Fruit fly (Drosophila melanogaster): ENCODE results near the gene Reps.

Reps gene

DNA sequence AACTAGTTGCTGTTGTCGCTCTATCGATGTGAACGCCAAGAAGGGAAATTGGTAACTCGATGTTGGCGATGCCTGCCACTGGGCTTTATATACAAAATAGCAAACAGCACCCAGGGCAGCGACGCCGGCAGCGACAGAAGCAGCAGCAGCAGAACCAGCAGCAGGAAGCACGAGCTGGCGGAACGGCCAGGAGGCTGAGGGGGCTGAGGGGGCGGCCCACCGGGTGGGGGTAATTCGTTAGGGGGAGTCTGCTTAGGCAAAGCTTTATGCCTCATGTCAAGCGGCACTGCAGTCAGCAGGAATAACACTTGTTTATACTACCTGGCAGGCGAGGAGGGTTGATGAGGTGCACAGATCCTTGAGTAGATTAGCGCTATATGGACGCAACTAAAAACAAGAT is 25.1 kb downstream of the Reps start, which contains the start of gene AstC (continued):
- TF ChIP-seq gsb (GFP tag; IDR thresholded peaks at IDR 0.05): no peak
- no peak for TF ChIP-seq cg (GFP tag; optimal IDR thresholded peaks at IDR 0.05)
- no peak for TF ChIP-seq Med (GFP tag)
- TF ChIP-seq H15 (GFP tag; IDR thresholded peaks at IDR 0.05): 0 out of 3 replicates have a peak, but pooled peaks have one; percentile 24
- TF ChIP-seq Meics (GFP tag; optimal IDR thresholded peaks at IDR 0.05): no peak
- no peak for TF ChIP-seq CG11398 (GFP tag; optimal IDR thresholded peaks at IDR 0.05)
- TF ChIP-seq jigr1 (GFP tag; IDR thresholded peaks at IDR 0.05): 0 out of 3 replicates have a peak, but pooled peaks have one; percentile 6
- 0 out of 2 replicates have a peak, but pooled peaks have one; percentile 6 for TF ChIP-seq lmd (GFP tag; IDR thresholded peaks at IDR 0.05)
- TF ChIP-seq NfI (GFP tag; optimal IDR thresholded peaks at IDR 0.05): no peak
- TF ChIP-seq sna (GFP tag; IDR thresholded peaks at IDR 0.05; ENCODE audit: partially characterized antibody): no peak
- no peak for TF ChIP-seq CG6272 (GFP tag; IDR thresholded peaks at IDR 0.05)
- TF ChIP-seq Nf-YA (GFP tag; IDR thresholded peaks at IDR 0.05): no peak
- 0 out of 3 replicates have a peak, but pooled peaks have one; percentile 14 for TF ChIP-seq CG6175 (GFP tag; IDR thresholded peaks at IDR 0.05)
- TF ChIP-seq CG11560 (tag; IDR thresholded peaks at IDR 0.05): 0 out of 3 replicates have a peak, but pooled peaks have one; percentile 16
- no peak for TF ChIP-seq CG3726 (GFP tag; IDR thresholded peaks at IDR 0.05)
- TF ChIP-seq D19A (tag; optimal IDR thresholded peaks at IDR 0.05): no peak
- TF ChIP-seq cas (GFP tag; IDR thresholded peaks at IDR 0.05): no peak

DNA sequence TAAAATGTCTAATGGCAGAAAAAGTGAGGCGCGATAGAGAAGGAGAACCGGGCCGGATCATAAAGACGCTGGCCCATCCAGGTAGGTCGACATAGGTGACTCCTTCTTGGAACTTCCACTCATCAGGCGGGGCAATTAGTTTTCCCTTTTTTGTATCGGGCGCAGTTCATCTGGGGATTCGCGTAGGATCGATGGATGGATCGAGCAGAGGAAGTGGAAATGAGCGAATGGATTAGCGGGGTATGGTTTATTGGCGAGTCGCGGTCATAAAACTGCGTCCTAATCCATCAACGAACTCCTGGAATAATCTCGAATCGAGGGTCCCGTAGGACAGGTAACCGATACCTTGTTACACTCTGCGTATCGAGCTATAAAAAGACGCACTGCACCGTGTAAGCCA is 31.3 kb downstream of the Reps start, which contains the start of gene CG43725:
TSS of gene CG43725 (plus strand) at position 400 of the 400 bp plus-strand sequence.
- TF ChIP-seq dati (GFP tag; IDR thresholded peaks at IDR 0.05) (no peak), CG17568 (GFP tag; optimal IDR thresholded peaks at IDR 0.05) (no peak), CG31441 (GFP tag; IDR thresholded peaks at IDR 0.05) (no peak), Jarid2 (GFP tag; optimal IDR thresholded peaks at IDR 0.05) (no peak), CG4360 (GFP tag; IDR thresholded peaks at IDR 0.05) (no peak), CG7271 (tag; optimal IDR thresholded peaks at IDR 0.05) (peak; percentile 7), CG6272 (GFP tag; IDR thresholded peaks at IDR 0.05) (no peak), cad (GFP tag; optimal IDR thresholded peaks at IDR 0.05) (peak; percentile 94), HmgZ (tag; optimal IDR thresholded peaks at IDR 0.05) (no peak), peb (GFP tag; IDR thresholded peaks at IDR 0.05) (no peak), odd (GFP tag; optimal IDR thresholded peaks at IDR 0.05) (no peak), crp (GFP tag; optimal IDR thresholded peaks at IDR 0.05) (no peak), zen (tag; optimal IDR thresholded peaks at IDR 0.05) (peak; percentile 86), CG7963 (GFP tag; IDR thresholded peaks at IDR 0.05; ENCODE audit: partially characterized antibody) (no peak), CG11093 (GFP tag; IDR thresholded peaks at IDR 0.05) (no peak), otp (GFP tag; IDR thresholded peaks at IDR 0.05) (no peak)

DNA sequence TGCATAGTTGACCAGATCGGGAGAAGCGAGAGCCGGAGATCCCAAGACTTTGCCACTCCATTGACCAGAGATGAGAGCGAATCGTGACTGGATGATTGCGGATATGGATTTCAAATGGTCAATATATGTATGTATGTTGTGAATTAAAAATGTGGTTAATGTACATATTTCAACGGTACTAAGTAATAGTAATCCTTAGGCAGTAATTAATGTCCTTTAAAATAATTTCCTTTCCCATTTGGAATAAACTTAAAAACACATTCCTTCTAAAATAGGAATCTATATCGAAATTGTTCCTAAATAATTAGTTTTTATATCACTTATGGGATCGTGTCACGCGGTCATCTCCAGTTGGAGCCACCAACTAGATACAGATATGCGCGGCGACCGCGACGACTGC is 32.5 kb downstream of the Reps start:
- TF ChIP-seq bsh (GFP tag; optimal IDR thresholded peaks at IDR 0.05) (peak in 1 of 2 experiments; percentile 56), pfk (GFP tag; optimal IDR thresholded peaks at IDR 0.05) (no peak), Dll (GFP tag; IDR thresholded peaks at IDR 0.05; ENCODE audit: partially characterized antibody) (0 out of 4 replicates have a peak, but pooled peaks have one; percentile 26), CG4730 (GFP tag; IDR thresholded peaks at IDR 0.05) (no peak), CG10321 (GFP tag; IDR thresholded peaks at IDR 0.05) (no peak)

DNA sequence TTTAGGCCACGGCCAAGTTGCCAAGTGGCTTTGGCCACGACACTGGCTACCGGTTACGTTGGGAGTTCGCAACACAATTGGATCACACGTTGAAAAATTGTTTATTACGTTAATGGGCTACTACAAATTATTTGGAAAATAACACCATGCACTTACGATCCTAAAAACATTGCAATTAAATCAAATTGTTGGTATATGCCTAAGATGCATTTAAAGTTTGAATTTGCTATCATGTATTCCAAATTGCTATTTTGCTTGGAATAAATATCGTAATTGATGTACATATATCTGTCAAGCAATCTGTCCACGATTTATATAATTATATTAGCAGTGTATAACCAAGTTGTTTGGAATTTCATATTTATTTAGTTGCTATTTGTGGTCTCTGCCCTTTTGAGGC is 33.6 kb downstream of the Reps start:
- TF ChIP-seq ac (GFP tag; optimal IDR thresholded peaks at IDR 0.05): no peak
- peak in 1 of 2 experiments; percentile 2 for TF ChIP-seq bsh (GFP tag; optimal IDR thresholded peaks at IDR 0.05)

Data from whole organism, embryonic.